Worm (Caenorhabditis elegans): ENCODE data around the gene Y17G9B.5.

Y17G9B.5 gene

DNA sequence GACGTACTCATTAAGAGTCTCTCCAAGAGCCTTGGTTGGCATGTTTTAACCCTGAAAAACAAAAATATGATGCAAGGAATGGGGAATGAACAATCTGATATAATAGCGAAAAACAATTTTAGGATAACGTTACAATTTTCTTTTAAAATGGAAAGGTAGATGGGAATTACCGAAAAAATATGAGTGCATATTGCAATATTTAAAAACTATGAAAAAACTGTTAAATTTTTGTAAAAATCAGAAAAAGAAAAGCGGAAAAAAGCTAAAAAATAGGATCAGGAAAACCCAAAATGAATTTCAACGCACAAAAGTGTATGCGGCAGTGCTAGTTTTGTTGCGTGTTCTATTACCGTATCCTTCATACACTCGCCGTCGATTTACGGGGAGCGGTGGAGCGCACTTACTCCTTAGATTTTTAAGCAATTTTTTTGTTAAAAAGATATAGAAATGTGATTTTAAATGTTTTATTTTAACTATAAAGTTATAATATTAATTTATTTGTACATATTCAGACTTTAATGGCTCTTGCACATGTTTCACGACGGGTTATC, at the start of gene Y17G9B.5, which contains the start of gene rpl-20 (continued):
- TF ChIP-seq nhr-77 (tag; optimal IDR thresholded peaks at IDR 0.05) (peak; percentile 100), ceh-88 (GFP tag; IDR thresholded peaks at IDR 0.05) (peak; percentile 100), ztf-11 (tag; optimal IDR thresholded peaks at IDR 0.05) (peak; percentile 92 to 100), zip-4 (GFP tag; optimal IDR thresholded peaks at IDR 0.05) (peak; percentile 98), unc-98 (GFP tag; IDR thresholded peaks at IDR 0.05) (peak; percentile 98), mef-2 (tag; optimal IDR thresholded peaks at IDR 0.05) (peak; percentile 97), nhr-71 (tag; optimal IDR thresholded peaks at IDR 0.05) (peak; percentile 100), swsn-7 (tag; optimal IDR thresholded peaks at IDR 0.05) (peak; percentile 100), egl-27 (tag; optimal IDR thresholded peaks at IDR 0.05) (peak; percentile 93 to 98), ztf-4 (tag; optimal IDR thresholded peaks at IDR 0.05) (peak; percentile 100), fos-1 (tag; optimal IDR thresholded peaks at IDR 0.05) (peak; percentile 99), mdl-1 (tag; optimal IDR thresholded peaks at IDR 0.05) (peak in 1 of 2 experiments; percentile 98), pqm-1 (tag; optimal IDR thresholded peaks at IDR 0.05) (peak; percentile 88), lsy-2 (tag; optimal IDR thresholded peaks at IDR 0.05) (peak; percentile 100), Y116A8C.19 (tag; optimal IDR thresholded peaks at IDR 0.05; ENCODE audit: borderline replicate concordance) (peak; percentile 81), nhr-28 (tag; optimal IDR thresholded peaks at IDR 0.05) (peak; percentile 82), nhr-76 (tag; optimal IDR thresholded peaks at IDR 0.05) (peak; percentile 81), rnt-1 (tag; optimal IDR thresholded peaks at IDR 0.05) (peak; percentile 99), alr-1 (tag; optimal IDR thresholded peaks at IDR 0.05; ENCODE audit: borderline replicate concordance) (no peak), egl-13 (tag; optimal IDR thresholded peaks at IDR 0.05) (peak; percentile 100), mab-9 (GFP tag; IDR thresholded peaks at IDR 0.05) (peak; percentile 99), unc-30 (tag; optimal IDR thresholded peaks at IDR 0.05) (peak; percentile 91), C04F5.9 (tag; optimal IDR thresholded peaks at IDR 0.05) (peak; percentile 97), skn-1 (tag; optimal IDR thresholded peaks at IDR 0.05) (peak; percentile 99), efl-3 (GFP tag; optimal IDR thresholded peaks at IDR 0.05) (peak; percentile 98), efl-1 (optimal IDR thresholded peaks at IDR 0.05) (peak; percentile 97 to 98), efl-1 (GFP tag; optimal IDR thresholded peaks at IDR 0.05 in 1 of 2) (peak; percentile 91 to 99), blmp-1 (tag; optimal IDR thresholded peaks at IDR 0.05) (peak; percentile 94), fkh-8 (tag; optimal IDR thresholded peaks at IDR 0.05) (peak; percentile 100), vab-15 (tag; optimal IDR thresholded peaks at IDR 0.05) (peak; percentile 97), jun-1 (tag; optimal IDR thresholded peaks at IDR 0.05) (peak; percentile 99), C16A3.4 (tag; optimal IDR thresholded peaks at IDR 0.05) (peak; percentile 100), nhr-19 (GFP tag; conservative IDR thresholded peaks at IDR 0.05) (peak; percentile 100)

DNA sequence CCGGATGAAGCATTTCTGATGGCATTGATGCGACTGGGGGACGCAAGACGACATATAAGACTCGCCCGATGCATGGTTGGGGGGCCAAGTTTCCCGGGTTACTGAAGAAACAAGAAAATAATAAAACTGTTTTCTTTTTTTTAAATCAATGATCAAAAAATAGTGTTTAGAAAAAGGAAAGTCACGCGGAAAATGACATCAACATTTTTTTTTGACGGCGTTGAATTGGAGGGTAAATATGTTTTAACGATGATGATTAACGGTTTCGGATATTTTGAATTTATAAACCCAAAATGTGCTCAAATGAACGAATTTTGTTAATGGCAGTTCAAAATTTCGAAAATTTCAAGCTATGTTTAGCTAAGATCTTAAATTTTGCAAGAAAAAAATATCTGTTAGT, 46.1 kb upstream of the Y17G9B.5 start, which contains the start of gene ogdh-1:
TSS of gene ogdh-1 (minus strand) at position 101 of the 400 bp plus-strand sequence.
- TF ChIP-seq dpl-1 (GFP tag; optimal IDR thresholded peaks at IDR 0.05): no peak
- no peak for TF ChIP-seq mef-2 (tag; optimal IDR thresholded peaks at IDR 0.05)
- no peak for TF ChIP-seq nhr-84 (tag; optimal IDR thresholded peaks at IDR 0.05)
- no peak for TF ChIP-seq rnt-1 (tag; optimal IDR thresholded peaks at IDR 0.05)
- no peak for TF ChIP-seq fkh-4 (tag; optimal IDR thresholded peaks at IDR 0.05; ENCODE audit: borderline replicate concordance)
- TF ChIP-seq lin-39 (tag; optimal IDR thresholded peaks at IDR 0.05): no peak
- TF ChIP-seq lir-3 (tag; optimal IDR thresholded peaks at IDR 0.05; ENCODE audit: poor library complexity): no peak
- TF ChIP-seq skn-1 (tag; optimal IDR thresholded peaks at IDR 0.05): no peak
- TF ChIP-seq isw-1 (GFP tag; IDR thresholded peaks at IDR 0.05): no peak
- no peak for TF ChIP-seq fkh-8 (tag; optimal IDR thresholded peaks at IDR 0.05)
- no peak for TF ChIP-seq nhr-77 (tag; optimal IDR thresholded peaks at IDR 0.05)
- no peak for TF ChIP-seq zag-1 (tag; optimal IDR thresholded peaks at IDR 0.05)
- no peak for TF ChIP-seq hpl-2 (GFP tag; optimal IDR thresholded peaks at IDR 0.05)
- TF ChIP-seq ceh-88 (GFP tag; IDR thresholded peaks at IDR 0.05): no peak

Data from whole organism, L1 larva.